Fruit fly (Drosophila melanogaster) whole organism, embryonic: ENCODE results near the gene CG43055.
A peak's percentile ranks its signal among the peaks of the same experiment; 100 is the strongest.

Experiments used
- BtbVII ChIP-seq: fragments of 200-800 bp; sonication (Bioruptor generic); optimal IDR thresholded peaks from 3 replicates; lab custom pipeline; 2017; ENCODE audit warnings: missing biosample characterization, mild to moderate bottlenecking, missing genetic modification characterization
- CG10209 ChIP-seq: fragments of 200-800 bp; sonication (Bioruptor generic); optimal IDR thresholded peaks from 3 replicates; lab custom pipeline; 2017; ENCODE audit warnings: missing biosample characterization, mild to moderate bottlenecking, missing genetic modification characterization, missing genetic modification reagents
- CG11696 ChIP-seq: fragments of 200-800 bp; sonication (Bioruptor generic); IDR thresholded peaks from 2 replicates; pipeline ENCODE4 v1.3.6; 2022; ENCODE audit warnings: missing biosample characterization, missing genetic modification characterization
- CG12659 ChIP-seq: fragments of 200-800 bp; sonication (Bioruptor generic); optimal IDR thresholded peaks from 3 replicates; lab custom pipeline; 2017; ENCODE audit warnings: mild to moderate bottlenecking, missing biosample characterization, missing genetic modification reagents, missing genetic modification characterization
- CG13424 ChIP-seq: fragments of 200-800 bp; sonication (Bioruptor generic); optimal IDR thresholded peaks from 2 replicates; lab custom pipeline; 2019; ENCODE audit warnings: missing biosample characterization, mild to moderate bottlenecking, missing genetic modification characterization, moderate library complexity
- CG13775 ChIP-seq: fragments of 200-800 bp; sonication (Bioruptor generic); optimal IDR thresholded peaks from 3 replicates; lab custom pipeline; 2017; ENCODE audit warnings: missing biosample characterization, mild to moderate bottlenecking, missing genetic modification characterization
- CG15601 ChIP-seq: fragments of 200-800 bp; sonication (Bioruptor generic); optimal IDR thresholded peaks from 3 replicates; lab custom pipeline; 2019; ENCODE audit warnings: missing biosample characterization, mild to moderate bottlenecking, missing genetic modification characterization, moderate library complexity
- CG1602 ChIP-seq: fragments of 200-800 bp; sonication (Bioruptor generic); optimal IDR thresholded peaks from 3 replicates; lab custom pipeline; 2016; ENCODE audit warnings: missing biosample characterization, missing genetic modification characterization
- CG16863 ChIP-seq: fragments of 200-800 bp; sonication (Bioruptor generic); optimal IDR thresholded peaks from 3 replicates; lab custom pipeline; 2016; ENCODE audit warnings: missing biosample characterization, missing genetic modification characterization
- CG17385 ChIP-seq: fragments of 200-800 bp; sonication (Bioruptor generic); optimal IDR thresholded peaks from 3 replicates; lab custom pipeline; 2018; ENCODE audit warnings: missing biosample characterization, mild to moderate bottlenecking, missing genetic modification characterization
- CG17612 ChIP-seq: fragments of 200-800 bp; sonication (Bioruptor generic); IDR thresholded peaks from 2 replicates; pipeline ENCODE4 v1.3.6; 2022; ENCODE audit warnings: missing biosample characterization, missing genetic modification characterization
- CG2120 ChIP-seq: fragments of 200-800 bp; sonication (Bioruptor generic); optimal IDR thresholded peaks from 3 replicates; lab custom pipeline; 2016; ENCODE audit warnings: missing biosample characterization, missing genetic modification characterization
- CG2129 ChIP-seq: fragments of 200-800 bp; sonication (Bioruptor generic); IDR thresholded peaks from 2 replicates; pipeline ENCODE4 v1.3.6; 2022; ENCODE audit warnings: missing biosample characterization, missing genetic modification characterization; ENCODE audit not compliant: partially characterized antibody
- CG4360 ChIP-seq: fragments of 200-800 bp; sonication (Bioruptor generic); IDR thresholded peaks from 2 replicates; pipeline ENCODE4 v1.3.6; 2022; ENCODE audit warnings: missing biosample characterization, missing genetic modification characterization
- CG5245 ChIP-seq: fragments of 200-800 bp; sonication (Bioruptor generic); optimal IDR thresholded peaks from 3 replicates; lab custom pipeline; 2016; ENCODE audit warnings: missing biosample characterization, missing genetic modification characterization
- CG8924 ChIP-seq: fragments of 200-800 bp; optimal IDR thresholded peaks from 3 replicates; lab custom pipeline; 2019; ENCODE audit warnings: missing biosample characterization, mild to moderate bottlenecking, missing genetic modification characterization, moderate library complexity
- CG9437 ChIP-seq: fragments of 200-800 bp; sonication (Bioruptor generic); optimal IDR thresholded peaks from 2 replicates; lab custom pipeline; 2018; ENCODE audit warnings: missing biosample characterization, mild to moderate bottlenecking, missing genetic modification characterization
- Dll ChIP-seq: fragments of 200-800 bp; sonication (Bioruptor generic); IDR thresholded peaks from 4 replicates; pipeline ENCODE4 v1.3.6; 2022; ENCODE audit warnings: missing biosample characterization, missing genetic modification characterization; ENCODE audit not compliant: partially characterized antibody
- Doc3 ChIP-seq: fragments of 200-800 bp; sonication (Bioruptor generic); IDR thresholded peaks from 3 replicates; pipeline ENCODE4 v1.3.6; 2022; ENCODE audit warnings: missing biosample characterization, missing genetic modification characterization; ENCODE audit not compliant: partially characterized antibody
- Elba2 ChIP-seq: fragments of 200-800 bp; sonication (Bioruptor generic); optimal IDR thresholded peaks from 3 replicates; lab custom pipeline; 2016; ENCODE audit warnings: missing biosample characterization, missing genetic modification characterization
- Ets65A ChIP-seq: fragments of 200-800 bp; sonication (Bioruptor generic); peaks from one replicate; lab custom pipeline; 2016; ENCODE audit warnings: missing biosample characterization, missing genetic modification characterization
- Hsf ChIP-seq: fragments of 200-800 bp; sonication (Bioruptor generic); optimal IDR thresholded peaks from 3 replicates; lab custom pipeline; 2016; ENCODE audit warnings: missing biosample characterization, missing genetic modification characterization
- MBD-R2 ChIP-seq: fragments of 200-800 bp; sonication (Bioruptor generic); IDR thresholded peaks from 2 replicates; pipeline ENCODE4 v1.3.6; 2022; ENCODE audit warnings: missing biosample characterization, missing genetic modification characterization
- Oli ChIP-seq: fragments of 200-800 bp; sonication (Bioruptor generic); optimal IDR thresholded peaks from 2 replicates; lab custom pipeline; 2018; ENCODE audit warnings: missing biosample characterization, mild to moderate bottlenecking, missing genetic modification characterization, moderate library complexity
- bbx ChIP-seq: fragments of 200-800 bp; sonication (Bioruptor generic); IDR thresholded peaks from 2 replicates; pipeline ENCODE4 v1.3.6; 2022; ENCODE audit warnings: missing biosample characterization, missing genetic modification characterization; ENCODE audit not compliant: partially characterized antibody
- bcd ChIP-seq: fragments of 200-800 bp; sonication (Bioruptor generic); optimal IDR thresholded peaks from 2 replicates; lab custom pipeline; 2017; ENCODE audit warnings: missing biosample characterization, mild to moderate bottlenecking, missing genetic modification characterization
- fu2 ChIP-seq: fragments of 200-800 bp; sonication (Bioruptor generic); optimal IDR thresholded peaks from 2 replicates; lab custom pipeline; 2016; ENCODE audit warnings: missing biosample characterization, missing genetic modification characterization
- gce ChIP-seq: fragments of 200-800 bp; sonication (Bioruptor generic); IDR thresholded peaks from 3 replicates; pipeline ENCODE4 v1.3.6; 2022; ENCODE audit warnings: missing biosample characterization, missing genetic modification characterization
- gfzf ChIP-seq: fragments of 200-800 bp; sonication (Bioruptor generic); optimal IDR thresholded peaks from 2 replicates; lab custom pipeline; 2016; ENCODE audit warnings: missing biosample characterization, mild to moderate bottlenecking, missing genetic modification characterization, moderate library complexity
- hkb ChIP-seq, 2 experiments: fragments of 200-800 bp in 1 of 2; fragments of >200 bp in 1 of 2; sonication (Bioruptor generic) in 1 of 2; IDR thresholded peaks in 1 of 2; optimal IDR thresholded peaks in 1 of 2; 2 replicates each; pipeline versions ENCODE4 v1.3.6 to Lab custom; 2017 to 2022; ENCODE audit warnings: missing biosample characterization in 1 of 2, missing genetic modification characterization in 1 of 2
- ind ChIP-seq: fragments of 200-800 bp; sonication (Bioruptor generic); optimal IDR thresholded peaks from 3 replicates; lab custom pipeline; 2016; ENCODE audit warnings: missing biosample characterization, missing genetic modification characterization
- inv ChIP-seq: fragments of 200-800 bp; sonication (Bioruptor generic); IDR thresholded peaks from 2 replicates; pipeline ENCODE4 v1.3.6; 2022; ENCODE audit warnings: missing biosample characterization, missing genetic modification characterization; ENCODE audit not compliant: partially characterized antibody
- org-1 ChIP-seq: fragments of 200-800 bp; sonication (Bioruptor generic); optimal IDR thresholded peaks from 2 replicates; lab custom pipeline; 2017; ENCODE audit warnings: missing biosample characterization, missing genetic modification characterization
- prd ChIP-seq, 3 experiments: fragments of >200 bp in 2 of 3; fragments of 200-800 bp in 1 of 3; sonication (Bioruptor generic) in 1 of 3; optimal IDR thresholded peaks in 2 of 3; IDR thresholded peaks in 1 of 3; 2 replicates in 2 of 3; 3 replicates in 1 of 3; pipeline versions ENCODE4 v1.3.6 to Lab custom; 2017 to 2022; ENCODE audit warnings: missing biosample characterization in 1 of 3, missing genetic modification characterization in 1 of 3
- pzg ChIP-seq: fragments of 200-800 bp; sonication (Bioruptor generic); optimal IDR thresholded peaks from 3 replicates; lab custom pipeline; 2018; ENCODE audit warnings: missing biosample characterization, mild to moderate bottlenecking, missing genetic modification characterization, moderate library complexity
- salm ChIP-seq: fragments of 200-800 bp; sonication (Bioruptor generic); optimal IDR thresholded peaks from 2 replicates; lab custom pipeline; 2018; ENCODE audit warnings: missing biosample characterization, mild to moderate bottlenecking, missing genetic modification characterization
- scrt ChIP-seq: fragments of 200-800 bp; sonication (Bioruptor generic); optimal IDR thresholded peaks from 2 replicates; lab custom pipeline; 2018; ENCODE audit warnings: missing biosample characterization, mild to moderate bottlenecking, missing genetic modification characterization, moderate library complexity

CG43055 gene

dm6 chr2L:4393842-4394421, 17.0 kb upstream of the CG43055 start, which contains the start of gene CG3652 (continued):
- TF ChIP-seq pzg (GFP tag; lab: Kevin White, UChicago) (peak; percentile 47), gfzf (peak; percentile 67), CG2120 (peak; percentile 64), hkb (optimal IDR thresholded peaks at IDR 0.05; lab: Kevin White, UChicago) (peak; percentile 20), hkb (GFP tag; IDR thresholded peaks at IDR 0.05; lab: Robert Waterston, UW) (no peak), inv (GFP tag; lab: Robert Waterston, UW) (peak; percentile 38; the same call in 1 of the 2 replicates), Elba2 (GFP tag; lab: Kevin White, UChicago) (no peak), Oli (tag; lab: Kevin White, UChicago) (no peak), BtbVII (GFP tag; lab: Kevin White, UChicago) (no peak), bbx (GFP tag; lab: Robert Waterston, UW) (0 out of 2 replicates have a peak, but pooled peaks have one; percentile 14), CG13424 (tag; lab: Kevin White, UChicago) (peak; percentile 28), CG9437 (peak; percentile 42), prd (optimal IDR thresholded peaks at IDR 0.05; lab: Kevin White, UChicago) (no peak), prd (GFP tag; IDR thresholded peaks at IDR 0.05; lab: Robert Waterston, UW) (peak; percentile 38; the same call in 1 of the 3 replicates), Ets65A (GFP tag; lab: Kevin White, UChicago) (peak; percentile 43), CG5245 (GFP tag; lab: Kevin White, UChicago) (peak; percentile 0), Dll (GFP tag; lab: Robert Waterston, UW) (peak; percentile 62; the same call in 3 of the 4 replicates), Hsf (peak; percentile 43), CG13775 (GFP tag; lab: Kevin White, UChicago) (peak; percentile 9)

dm6 chr2L:4400653-4401052, 10.3 kb upstream of the CG43055 start, which contains the start of gene CG33003:
TSS of gene CG33003 (plus strand) at chr2L:4400953.
- TF ChIP-seq Doc3 (no peak), bcd (GFP tag; lab: Kevin White, UChicago) (no peak), org-1 (GFP tag; lab: Kevin White, UChicago) (no peak), scrt (GFP tag; lab: Kevin White, UChicago) (no peak), salm (tag; lab: Kevin White, UChicago) (no peak), CG8924 (tag; lab: Kevin White, UChicago) (no peak), CG11696 (GFP tag; lab: Robert Waterston, UW) (no peak), CG17612 (GFP tag; lab: Robert Waterston, UW) (no peak), gce (GFP tag; lab: Robert Waterston, UW) (no peak), CG17385 (GFP tag; lab: Kevin White, UChicago) (no peak), CG2129 (GFP tag; lab: Robert Waterston, UW) (no peak), CG10209 (GFP tag; lab: Kevin White, UChicago) (no peak), MBD-R2 (GFP tag; lab: Robert Waterston, UW) (no peak), CG12659 (GFP tag; lab: Kevin White, UChicago) (no peak), CG4360 (GFP tag; lab: Robert Waterston, UW) (no peak), CG1602 (GFP tag; lab: Kevin White, UChicago) (no peak), CG15601 (tag; lab: Kevin White, UChicago) (no peak), fu2 (GFP tag; lab: Kevin White, UChicago) (no peak), ind (GFP tag; lab: Kevin White, UChicago) (no peak), CG16863 (GFP tag; lab: Kevin White, UChicago) (no peak)
